Fruit fly (Drosophila melanogaster): ENCODE measurements around the gene CG32719.

dm6 chrX:7523845-7524244 is 23.9 kb downstream of the CG32719 start:
- TF ChIP-seq psq (optimal IDR thresholded peaks at IDR 0.05) (no peak), h (optimal IDR thresholded peaks at IDR 0.05) (no peak)
